Worm (Caenorhabditis elegans) whole organism, early embryonic: ENCODE results near the gene C09F9.2.

Experiments
- B0310.2 ChIP-seq: sonication (generic microtip); optimal IDR thresholded peaks from 2 replicates; lab custom pipeline; 2016; ENCODE audit warnings: mild to moderate bottlenecking, missing genetic modification characterization, missing compliant biosample characterization
- F13C5.2 ChIP-seq: sonication (generic microtip); optimal IDR thresholded peaks from 2 replicates; lab custom pipeline; 2017; ENCODE audit warnings: mild to moderate bottlenecking, missing genetic modification characterization, inconsistent platforms, missing compliant biosample characterization
- aly-1 ChIP-seq: sonication (generic microtip); optimal IDR thresholded peaks from 2 replicates; lab custom pipeline; 2016; ENCODE audit warnings: missing genetic modification characterization, missing compliant biosample characterization
- ama-1 ChIP-seq: fragments of 150-350 bp; optimal IDR thresholded peaks from 2 replicates; lab custom pipeline; 2014
- ceh-13 ChIP-seq: fragments of 200-800 bp; sonication (Bioruptor generic); optimal IDR thresholded peaks from 2 replicates; lab custom pipeline; 2018; ENCODE audit warnings: mild to moderate bottlenecking, missing genetic modification characterization, missing compliant biosample characterization
- ceh-36 ChIP-seq: sonication (generic microtip); optimal IDR thresholded peaks from 2 replicates; lab custom pipeline; 2016; ENCODE audit warnings: missing genetic modification characterization, inconsistent platforms, missing compliant biosample characterization
- ets-7 ChIP-seq: sonication (generic microtip); optimal IDR thresholded peaks from 2 replicates; lab custom pipeline; 2016; ENCODE audit warnings: missing genotype, missing genetic modification characterization, missing compliant biosample characterization
- flt-1 ChIP-seq: fragments of 200-800 bp; sonication (Bioruptor generic); IDR thresholded peaks from 2 replicates; pipeline ENCODE4 v1.3.6; 2022; ENCODE audit warnings: missing genetic modification characterization, missing compliant biosample characterization
- hmbx-1 ChIP-seq: sonication (generic microtip); optimal IDR thresholded peaks from 2 replicates; lab custom pipeline; 2016; ENCODE audit warnings: mild to moderate bottlenecking, missing genetic modification characterization, missing compliant biosample characterization
- hmg-4 ChIP-seq: fragments of 200-800 bp; sonication (Bioruptor generic); optimal IDR thresholded peaks from 2 replicates; lab custom pipeline; 2018; ENCODE audit warnings: mild to moderate bottlenecking, missing genetic modification characterization, missing compliant biosample characterization
- hnd-1 ChIP-seq: sonication (generic microtip); optimal IDR thresholded peaks from 2 replicates; lab custom pipeline; 2016; ENCODE audit warnings: missing genetic modification characterization, missing compliant biosample characterization
- pes-1 ChIP-seq: fragments of 200-800 bp; sonication (Bioruptor generic); IDR thresholded peaks from 2 replicates; pipeline ENCODE4 v1.3.6; 2022; ENCODE audit warnings: missing genetic modification reagents, missing genetic modification characterization, missing compliant biosample characterization
- scrt-1 ChIP-seq: fragments of 200-800 bp; sonication (Bioruptor generic); IDR thresholded peaks from 2 replicates; pipeline ENCODE4 v1.3.6; 2022; ENCODE audit warnings: missing genetic modification characterization, missing compliant biosample characterization
- sea-1 ChIP-seq: fragments of 200-800 bp; sonication (Bioruptor generic); conservative IDR thresholded peaks from 2 replicates; pipeline ENCODE4 v1.3.6; 2022; ENCODE audit warnings: missing genetic modification characterization, missing compliant biosample characterization
- tbx-11 ChIP-seq: fragments of 200-800 bp; sonication (Bioruptor generic); IDR thresholded peaks from 2 replicates; pipeline ENCODE4 v1.3.6; 2022; ENCODE audit warnings: missing genetic modification characterization, missing compliant biosample characterization
- tbx-37 ChIP-seq: fragments of 200-800 bp; sonication (Bioruptor generic); conservative IDR thresholded peaks from 2 replicates; pipeline ENCODE4 v1.3.6; 2022; ENCODE audit warnings: missing genetic modification reagents, missing genetic modification characterization, missing compliant biosample characterization
- tra-4 ChIP-seq: sonication (generic microtip); optimal IDR thresholded peaks from 2 replicates; lab custom pipeline; 2017; ENCODE audit warnings: missing genetic modification characterization, missing compliant biosample characterization

The C09F9.2 gene

ce11 chrII:14753246-14753645 lies 47.9 kb downstream of the C09F9.2 start:
- TF ChIP-seq B0310.2 (no peak), ceh-13 (GFP tag; lab: Kevin White, UChicago) (no peak), ama-1 (lab: Kevin White, UChicago) (no peak), tra-4 (no peak), tbx-37 (GFP tag; lab: Robert Waterston, UW) (no peak), ets-7 (tag; lab: Kevin White, UChicago) (no peak), pes-1 (no peak), sea-1 (GFP tag; lab: Robert Waterston, UW) (no peak), scrt-1 (GFP tag; lab: Robert Waterston, UW) (no peak)

ce11 chrII:14753858-14754750 lies 48.8 kb downstream of the C09F9.2 start, which contains the start of the genes tac-1 and Y54E2A.4:
Gene tac-1, minus strand, starts transcription at chrII:14753877.
Gene Y54E2A.4, plus strand, starts transcription at chrII:14754622.
- TF ChIP-seq flt-1 (GFP tag; lab: Robert Waterston, UW) (no peak), tbx-37 (GFP tag; lab: Robert Waterston, UW) (no peak), aly-1 (tag; lab: Kevin White, UChicago) (no peak), ceh-36 (tag; lab: Kevin White, UChicago) (no peak), ets-7 (tag; lab: Kevin White, UChicago) (no peak), sea-1 (GFP tag; lab: Robert Waterston, UW) (no peak), hnd-1 (tag; lab: Kevin White, UChicago) (no peak), pes-1 (no peak), ceh-13 (GFP tag; lab: Kevin White, UChicago) (no peak), hmg-4 (GFP tag; lab: Kevin White, UChicago) (no peak), tbx-11 (GFP tag; lab: Robert Waterston, UW) (no peak), ama-1 (lab: Kevin White, UChicago) (no peak), F13C5.2 (no peak), tra-4 (no peak), hmbx-1 (tag; lab: Kevin White, UChicago) (no peak), scrt-1 (GFP tag; lab: Robert Waterston, UW) (no peak), B0310.2 (no peak)

ce11 chrII:14757711-14758110 lies 52.4 kb downstream of the C09F9.2 start, which contains the start of gene Y54E2A.5:
Gene Y54E2A.5, minus strand, starts transcription at chrII:14757811.
- TF ChIP-seq aly-1 (tag; lab: Kevin White, UChicago) (no peak), scrt-1 (GFP tag; lab: Robert Waterston, UW) (no peak), F13C5.2 (no peak), tbx-11 (GFP tag; lab: Robert Waterston, UW) (no peak), flt-1 (GFP tag; lab: Robert Waterston, UW) (no peak), ceh-36 (tag; lab: Kevin White, UChicago) (no peak), ceh-13 (GFP tag; lab: Kevin White, UChicago) (no peak), sea-1 (GFP tag; lab: Robert Waterston, UW) (no peak), hnd-1 (tag; lab: Kevin White, UChicago) (no peak), ama-1 (lab: Kevin White, UChicago) (no peak)
